Fruit fly (Drosophila melanogaster) whole organism, prepupa: ENCODE data around the gene Slob.

Source experiments
- CG10631 ChIP-seq: fragments of 200-800 bp; sonication (Bioruptor generic); optimal IDR thresholded peaks from 2 replicates; lab custom pipeline; 2016; ENCODE audit warnings: missing biosample characterization, missing genetic modification characterization
- CG10669 ChIP-seq: fragments of 200-800 bp; sonication (Bioruptor generic); optimal IDR thresholded peaks from 3 replicates; lab custom pipeline; 2018; ENCODE audit warnings: missing biosample characterization, mild to moderate bottlenecking, missing genetic modification characterization, moderate library complexity
- CG11762 ChIP-seq: fragments of 200-800 bp; sonication (Bioruptor generic); optimal IDR thresholded peaks from 3 replicates; lab custom pipeline; 2016; ENCODE audit warnings: missing biosample characterization, missing genetic modification characterization; ENCODE audit not compliant: insufficient read depth
- CG11902 ChIP-seq: fragments of 200-800 bp; sonication (Bioruptor generic); optimal IDR thresholded peaks from 3 replicates; lab custom pipeline; 2016; ENCODE audit warnings: missing biosample characterization, missing genetic modification characterization
- CG15336 ChIP-seq: fragments of 200-800 bp; sonication (Bioruptor generic); IDR thresholded peaks from 2 replicates; pipeline ENCODE4 v1.3.6; 2022; ENCODE audit warnings: missing biosample characterization, missing genetic modification characterization
- CG1621 ChIP-seq: fragments of 200-800 bp; sonication (Bioruptor generic); optimal IDR thresholded peaks from 3 replicates; lab custom pipeline; 2018; ENCODE audit warnings: missing biosample characterization, mild to moderate bottlenecking, missing genetic modification characterization
- CG31627 ChIP-seq: fragments of 200-800 bp; sonication (Bioruptor generic); optimal IDR thresholded peaks from 3 replicates; lab custom pipeline; 2016; ENCODE audit warnings: missing biosample characterization, missing genetic modification characterization
- CG32006 ChIP-seq: fragments of 200-800 bp; sonication (Bioruptor generic); optimal IDR thresholded peaks from 3 replicates; lab custom pipeline; 2017; ENCODE audit warnings: missing biosample characterization, mild to moderate bottlenecking, missing genetic modification characterization
- CG3919 ChIP-seq: fragments of 200-800 bp; sonication (Bioruptor generic); optimal IDR thresholded peaks from 3 replicates; lab custom pipeline; 2016; ENCODE audit warnings: missing biosample characterization, missing genetic modification characterization
- CG4318 ChIP-seq: fragments of 200-800 bp; sonication (Bioruptor generic); optimal IDR thresholded peaks from 3 replicates; lab custom pipeline; 2017; ENCODE audit warnings: missing biosample characterization, mild to moderate bottlenecking, missing genetic modification characterization
- CG6276 ChIP-seq: fragments of 200-800 bp; sonication (Bioruptor generic); optimal IDR thresholded peaks from 2 replicates; lab custom pipeline; 2017; ENCODE audit warnings: missing biosample characterization, mild to moderate bottlenecking, missing genetic modification characterization
- CG6792 ChIP-seq: fragments of 200-800 bp; sonication (Bioruptor generic); optimal IDR thresholded peaks from 3 replicates; lab custom pipeline; 2016; ENCODE audit warnings: missing biosample characterization, missing genetic modification characterization
- CG6854 ChIP-seq: fragments of 200-800 bp; sonication (Bioruptor generic); optimal IDR thresholded peaks from 2 replicates; lab custom pipeline; 2017; ENCODE audit warnings: missing biosample characterization, mild to moderate bottlenecking, missing genetic modification characterization
- CG7368 ChIP-seq: fragments of 200-800 bp; sonication (Bioruptor generic); optimal IDR thresholded peaks from 3 replicates; lab custom pipeline; 2016; ENCODE audit warnings: missing biosample characterization, missing genetic modification characterization
- CG8119 ChIP-seq: fragments of 200-800 bp; sonication (Bioruptor generic); IDR thresholded peaks from 3 replicates; pipeline ENCODE4 v1.3.6; 2022; ENCODE audit warnings: missing biosample characterization, missing genetic modification characterization
- CG8632 ChIP-seq: fragments of 200-800 bp; sonication (Bioruptor generic); optimal IDR thresholded peaks from 3 replicates; lab custom pipeline; 2016; ENCODE audit warnings: missing biosample characterization, missing genetic modification characterization
- Eip78C ChIP-seq: fragments of 200-800 bp; sonication (Bioruptor generic); peaks from one replicate; lab custom pipeline; 2016; ENCODE audit warnings: missing biosample characterization, missing genetic modification characterization
- Ets21C ChIP-seq: fragments of 200-800 bp; sonication (Bioruptor generic); optimal IDR thresholded peaks from 3 replicates; lab custom pipeline; 2016; ENCODE audit warnings: missing biosample characterization, missing genetic modification characterization
- Ets96B ChIP-seq: fragments of 200-800 bp; optimal IDR thresholded peaks from 2 replicates; lab custom pipeline; 2019; ENCODE audit warnings: missing biosample characterization, mild to moderate bottlenecking, missing genetic modification characterization, moderate library complexity
- Gug ChIP-seq: fragments of 200-800 bp; sonication (Bioruptor generic); IDR thresholded peaks from 2 replicates; pipeline ENCODE4 v1.3.6; 2022; ENCODE audit warnings: missing biosample characterization, missing genetic modification characterization
- Hr38 ChIP-seq: sonication (Bioruptor generic); optimal IDR thresholded peaks from 2 replicates; lab custom pipeline; 2016; ENCODE audit warnings: missing biosample characterization, missing genetic modification characterization
- Hr39 ChIP-seq: fragments of 200-800 bp; sonication (Bioruptor generic); optimal IDR thresholded peaks from 2 replicates; lab custom pipeline; 2016; ENCODE audit warnings: missing biosample characterization, missing genetic modification characterization
- Hr4 ChIP-seq: fragments of 200-800 bp; sonication (Bioruptor generic); optimal IDR thresholded peaks from 3 replicates; lab custom pipeline; 2016; ENCODE audit warnings: missing biosample characterization, missing genetic modification characterization
- Lpt ChIP-seq: fragments of 200-800 bp; sonication (Bioruptor generic); optimal IDR thresholded peaks from 3 replicates; lab custom pipeline; 2016; ENCODE audit warnings: missing biosample characterization, missing genetic modification characterization
- OdsH ChIP-seq: fragments of 200-800 bp; sonication (Bioruptor generic); optimal IDR thresholded peaks from 3 replicates; lab custom pipeline; 2016; ENCODE audit warnings: missing biosample characterization, missing genetic modification characterization
- Sox14 ChIP-seq: fragments of 200-800 bp; sonication (Bioruptor generic); optimal IDR thresholded peaks from 3 replicates; lab custom pipeline; 2016; ENCODE audit warnings: missing biosample characterization, missing genetic modification characterization
- achi ChIP-seq: fragments of 200-800 bp; sonication (Bioruptor generic); optimal IDR thresholded peaks from 3 replicates; lab custom pipeline; 2016; ENCODE audit warnings: missing biosample characterization, missing genetic modification characterization
- acj6 ChIP-seq: fragments of 200-800 bp; sonication (Bioruptor generic); optimal IDR thresholded peaks from 3 replicates; lab custom pipeline; 2016; ENCODE audit warnings: missing biosample characterization, missing genetic modification characterization
- cyc ChIP-seq: fragments of 200-800 bp; sonication (Bioruptor generic); optimal IDR thresholded peaks from 3 replicates; lab custom pipeline; 2016; ENCODE audit warnings: missing biosample characterization, missing genetic modification characterization
- dac ChIP-seq: fragments of 200-800 bp; sonication (Bioruptor generic); optimal IDR thresholded peaks from 2 replicates; lab custom pipeline; 2017; ENCODE audit warnings: missing biosample characterization, mild to moderate bottlenecking, missing genetic modification characterization
- dsx ChIP-seq: fragments of 200-800 bp; optimal IDR thresholded peaks from 3 replicates; lab custom pipeline; 2019; ENCODE audit warnings: missing biosample characterization, mild to moderate bottlenecking, missing genetic modification characterization, moderate library complexity; ENCODE audit not compliant: poor library complexity, severe bottlenecking
- eg ChIP-seq: fragments of 200-800 bp; sonication (Bioruptor generic); IDR thresholded peaks from 3 replicates; pipeline ENCODE4 v1.3.6; 2022; ENCODE audit warnings: missing biosample characterization, missing genetic modification characterization
- net ChIP-seq: fragments of 200-800 bp; sonication (Bioruptor generic); optimal IDR thresholded peaks from 3 replicates; lab custom pipeline; 2016; ENCODE audit warnings: missing biosample characterization, missing genetic modification characterization
- pdm3 ChIP-seq: fragments of 200-800 bp; sonication (Bioruptor generic); optimal IDR thresholded peaks from 3 replicates; lab custom pipeline; 2016; ENCODE audit warnings: missing biosample characterization, missing genetic modification characterization
- salr ChIP-seq, 2 experiments: fragments of 200-800 bp; sonication (Bioruptor generic); optimal IDR thresholded peaks; 3 replicates each; lab custom pipeline; 2016 to 2018; ENCODE audit warnings: missing biosample characterization in 2 of 2, missing genetic modification characterization in 2 of 2, mild to moderate bottlenecking in 1 of 2
- spab ChIP-seq: fragments of 200-800 bp; sonication (Bioruptor generic); optimal IDR thresholded peaks from 2 replicates; lab custom pipeline; 2017; ENCODE audit warnings: missing biosample characterization, mild to moderate bottlenecking, missing genetic modification characterization, missing genetic modification reagents
- svp ChIP-seq: fragments of 200-800 bp; sonication (Bioruptor generic); peaks from one replicate; lab custom pipeline; 2016; ENCODE audit warnings: missing biosample characterization, missing genetic modification characterization
- topi ChIP-seq: fragments of 200-800 bp; sonication (Bioruptor generic); optimal IDR thresholded peaks from 3 replicates; lab custom pipeline; 2016; ENCODE audit warnings: missing biosample characterization, missing genetic modification characterization

Slob gene

dm6 chr2L:7627474-7627873 lies 47.4 kb downstream of the Slob start (continued):
- no peak for TF ChIP-seq Hr39 (GFP tag; lab: Kevin White, UChicago)
- TF ChIP-seq CG4318: peak; percentile 35
- TF ChIP-seq CG6854 (GFP tag; lab: Kevin White, UChicago): no peak
- TF ChIP-seq CG3919: peak; percentile 62
- TF ChIP-seq pdm3 (GFP tag; lab: Kevin White, UChicago): peak; percentile 2
- TF ChIP-seq achi (GFP tag; lab: Kevin White, UChicago): peak; percentile 38
- no peak for TF ChIP-seq cyc (GFP tag; lab: Kevin White, UChicago)
- TF ChIP-seq Gug (GFP tag; lab: Robert Waterston, UW): peak; percentile 35; the same call in 1 of the 2 replicates
- TF ChIP-seq Sox14 (GFP tag; lab: Kevin White, UChicago): peak; percentile 31
- TF ChIP-seq CG8119 (GFP tag; lab: Robert Waterston, UW): peak; percentile 45; the same call in 1 of the 3 replicates
- TF ChIP-seq CG31627: no peak
- peak; percentile 8 for TF ChIP-seq CG7368 (GFP tag; lab: Kevin White, UChicago)
- TF ChIP-seq dac (GFP tag; lab: Kevin White, UChicago): no peak
- no peak for TF ChIP-seq CG11762 (GFP tag; lab: Kevin White, UChicago)
- peak; percentile 42 for TF ChIP-seq CG10631 (GFP tag; lab: Kevin White, UChicago)
- peak; percentile 26 for TF ChIP-seq Hr4
- peak; percentile 6 for TF ChIP-seq OdsH (GFP tag; lab: Kevin White, UChicago)
- TF ChIP-seq CG15336 (GFP tag; lab: Robert Waterston, UW): peak; percentile 57

- peak; percentile 16 for TF ChIP-seq Eip78C (GFP tag; lab: Kevin White, UChicago)
- peak; percentile 10 for TF ChIP-seq svp (GFP tag; lab: Kevin White, UChicago)
- no peak for TF ChIP-seq CG6854 (GFP tag; lab: Kevin White, UChicago)
These were observed 50.6 kb downstream of the Slob start for dm6 chr2L:7624096-7624843.

- TF ChIP-seq dsx (GFP tag; lab: Kevin White, UChicago): no peak
- peak; percentile 7 for TF ChIP-seq Lpt
- no peak for TF ChIP-seq CG10669 (GFP tag; lab: Kevin White, UChicago)
- TF ChIP-seq CG32006: peak; percentile 35
- TF ChIP-seq salr (GFP tag; optimal IDR thresholded peaks at IDR 0.05; lab: Kevin White, UChicago): no peak
- TF ChIP-seq spab (GFP tag; lab: Kevin White, UChicago): no peak
- peak; percentile 34 for TF ChIP-seq Eip78C (GFP tag; lab: Kevin White, UChicago)
- peak; percentile 14 for TF ChIP-seq CG6276
- TF ChIP-seq CG8632 (GFP tag; lab: Kevin White, UChicago): no peak
- no peak for TF ChIP-seq acj6 (GFP tag; lab: Kevin White, UChicago)
- TF ChIP-seq Ets96B: no peak
- no peak for TF ChIP-seq Hr38 (GFP tag; lab: Kevin White, UChicago)
- TF ChIP-seq Ets21C (GFP tag; lab: Kevin White, UChicago): no peak
- peak; percentile 51; the same call in 1 of the 3 replicates for TF ChIP-seq CG8119 (GFP tag; lab: Robert Waterston, UW)
- TF ChIP-seq CG1621 (tag; lab: Kevin White, UChicago): no peak
- TF ChIP-seq pdm3 (GFP tag; lab: Kevin White, UChicago): no peak
- peak; percentile 30; the same call in 1 of the 3 replicates for TF ChIP-seq eg (GFP tag; lab: Robert Waterston, UW)
- no peak for TF ChIP-seq CG11902 (GFP tag; lab: Kevin White, UChicago)
- TF ChIP-seq achi (GFP tag; lab: Kevin White, UChicago): no peak
- peak; percentile 11 for TF ChIP-seq Hr4
- no peak for TF ChIP-seq topi (GFP tag; lab: Kevin White, UChicago)
- no peak for TF ChIP-seq CG6792
- TF ChIP-seq net: no peak
- TF ChIP-seq, all 60 proteins: peak for 7
These were observed 53.2 kb downstream of the Slob start for dm6 chr2L:7621706-7622105.
